Worm (Caenorhabditis elegans): ENCODE measurements around the gene srlf-33.

srlf-33 gene

ce11 chrIV:11899358-11899757, 25.9 kb downstream of the srlf-33 start, which contains the start of gene nhr-43 (continued):
- no peak for TF ChIP-seq B0035.1 (tag; optimal IDR thresholded peaks at IDR 0.05)
- peak; percentile 6 for TF ChIP-seq ztf-26 (tag; optimal IDR thresholded peaks at IDR 0.05)
- TF ChIP-seq C06A6.2 (GFP tag; conservative IDR thresholded peaks at IDR 0.05): no peak
- peak; percentile 44 for TF ChIP-seq somi-1 (GFP tag; optimal IDR thresholded peaks at IDR 0.05)
- TF ChIP-seq dpl-1 (GFP tag; optimal IDR thresholded peaks at IDR 0.05): no peak
- no peak for TF ChIP-seq K12H6.12 (tag; optimal IDR thresholded peaks at IDR 0.05)

- TF ChIP-seq snpc-3.4 (tag; optimal IDR thresholded peaks at IDR 0.05): no peak
- no peak for TF ChIP-seq lin-40 (tag; optimal IDR thresholded peaks at IDR 0.05)
- TF ChIP-seq nhr-80 (tag; optimal IDR thresholded peaks at IDR 0.05): peak; percentile 38
- TF ChIP-seq fkh-3 (tag; optimal IDR thresholded peaks at IDR 0.05): no peak
- TF ChIP-seq ceh-27 (GFP tag; optimal IDR thresholded peaks at IDR 0.05): no peak
- no peak for TF ChIP-seq attf-6 (GFP tag; IDR thresholded peaks at IDR 0.05)
- no peak for TF ChIP-seq ztf-28 (GFP tag; IDR thresholded peaks at IDR 0.05)
- TF ChIP-seq dpff-1 (tag; optimal IDR thresholded peaks at IDR 0.05): no peak
Observed at ce11 chrIV:11897710-11898109, 27.5 kb downstream of the srlf-33 start.

- no peak for TF ChIP-seq ceh-27 (GFP tag; optimal IDR thresholded peaks at IDR 0.05)
- TF ChIP-seq F57A8.1 (GFP tag; optimal IDR thresholded peaks at IDR 0.05): no peak
- no peak for TF ChIP-seq chd-7 (tag; optimal IDR thresholded peaks at IDR 0.05)
- TF ChIP-seq Y56A3A.18 (GFP tag; IDR thresholded peaks at IDR 0.05): no peak
- no peak for TF ChIP-seq tbp1 (GFP tag; optimal IDR thresholded peaks at IDR 0.05)
- no peak for TF ChIP-seq nfya-2 (GFP tag; IDR thresholded peaks at IDR 0.05)
- TF ChIP-seq pha-4 (tag; optimal IDR thresholded peaks at IDR 0.05): no peak
- no peak for TF ChIP-seq bed-1 (GFP tag; IDR thresholded peaks at IDR 0.05)
- TF ChIP-seq ztf-22 (GFP tag; optimal IDR thresholded peaks at IDR 0.05): no peak
- no peak for TF ChIP-seq F23B12.7 (tag; optimal IDR thresholded peaks at IDR 0.05; ENCODE audit: insufficient read depth)
Observed at ce11 chrIV:11893336-11893735, 31.9 kb downstream of the srlf-33 start.

- no peak for TF ChIP-seq aptf-3 (GFP tag; IDR thresholded peaks at IDR 0.05)
- TF ChIP-seq B0019.2 (GFP tag; conservative IDR thresholded peaks at IDR 0.05): no peak
- no peak for TF ChIP-seq ceh-91 (GFP tag; IDR thresholded peaks at IDR 0.05)
- TF ChIP-seq lsy-27 (tag; optimal IDR thresholded peaks at IDR 0.05; ENCODE audit: borderline replicate concordance, insufficient read depth): no peak
- TF ChIP-seq madf-10 (tag; optimal IDR thresholded peaks at IDR 0.05): no peak
- TF ChIP-seq F55B11.4 (tag; optimal IDR thresholded peaks at IDR 0.05; ENCODE audit: borderline replicate concordance, insufficient read depth): no peak
- TF ChIP-seq madf-8 (GFP tag; conservative IDR thresholded peaks at IDR 0.05): no peak
- TF ChIP-seq ccch-3 (GFP tag; optimal IDR thresholded peaks at IDR 0.05): no peak
- TF ChIP-seq F57C9.4 (tag; optimal IDR thresholded peaks at IDR 0.05): no peak
- TF ChIP-seq rcor-1 (GFP tag; IDR thresholded peaks at IDR 0.05): no peak
- no peak for TF ChIP-seq B0336.3 (GFP tag; IDR thresholded peaks at IDR 0.05)
- no peak for TF ChIP-seq pbrm-1 (GFP tag; IDR thresholded peaks at IDR 0.05)
- TF ChIP-seq lag-1 (GFP tag; IDR thresholded peaks at IDR 0.05): no peak
- no peak for TF ChIP-seq tbp1 (GFP tag; optimal IDR thresholded peaks at IDR 0.05)
- no peak for TF ChIP-seq Y53F4B.3 (GFP tag; IDR thresholded peaks at IDR 0.05)
Observed at ce11 chrIV:11892545-11892944, 32.7 kb downstream of the srlf-33 start.
